Worm (Caenorhabditis elegans) whole organism, L4 larva: ENCODE measurements around the gene ceh-1.
A peak's percentile ranks its signal among the peaks of the same experiment; 100 is the strongest.

Experiments used
- F26F4.8 ChIP-seq: fragments of 200-800 bp; sonication (Bioruptor generic); conservative IDR thresholded peaks from 2 replicates; pipeline ENCODE4 v1.3.6; 2022; ENCODE audit warnings: missing genetic modification characterization, missing compliant biosample characterization
- F37D6.2 ChIP-seq: sonication (generic microtip); optimal IDR thresholded peaks from 2 replicates; lab custom pipeline; 2016; ENCODE audit warnings: mild to moderate bottlenecking, missing genetic modification characterization, missing compliant biosample characterization
- T26A8.4 ChIP-seq: fragments of 200-800 bp; sonication (Bioruptor generic); IDR thresholded peaks from 2 replicates; pipeline ENCODE4 v1.3.6; 2022; ENCODE audit warnings: missing genetic modification characterization, missing compliant biosample characterization
- Y5F2A.4 ChIP-seq: fragments of 200-800 bp; sonication (Bioruptor generic); optimal IDR thresholded peaks from 2 replicates; lab custom pipeline; 2018; ENCODE audit warnings: mild to moderate bottlenecking, missing genetic modification characterization, missing compliant biosample characterization
- ZK337.2 ChIP-seq: fragments of 200-800 bp; sonication (Bioruptor generic); IDR thresholded peaks from 2 replicates; pipeline ENCODE4 v1.3.6; 2022; ENCODE audit warnings: missing genetic modification reagents, missing genetic modification characterization, missing compliant biosample characterization
- ZK546.5 ChIP-seq, 2 experiments: sonication (generic microtip); optimal IDR thresholded peaks; 2 replicates each; lab custom pipeline; 2017; ENCODE audit warnings: missing biosample characterization in 2 of 2, missing genetic modification characterization in 2 of 2
- aha-1 ChIP-seq: fragments of 150-350 bp; peaks from one replicate; lab custom pipeline; 2014; ENCODE audit warnings: missing biosample characterization, missing genetic modification characterization
- arid-1 ChIP-seq: fragments of 200-800 bp; sonication (Bioruptor generic); conservative IDR thresholded peaks from 2 replicates; pipeline ENCODE4 v1.3.6; 2022; ENCODE audit warnings: missing genetic modification reagents, missing genetic modification characterization, missing compliant biosample characterization
- attf-4 ChIP-seq: sonication (generic microtip); optimal IDR thresholded peaks from 3 replicates; lab custom pipeline; 2017; ENCODE audit warnings: missing biosample characterization, missing genetic modification characterization
- ceh-28 ChIP-seq: fragments of 150-350 bp; optimal IDR thresholded peaks from 2 replicates; lab custom pipeline; 2014; ENCODE audit warnings: missing biosample characterization, missing genetic modification reagents, missing genetic modification characterization
- ceh-82 ChIP-seq: sonication (generic microtip); optimal IDR thresholded peaks from 2 replicates; lab custom pipeline; 2017; ENCODE audit warnings: missing biosample characterization, missing genetic modification characterization
- cey-2 ChIP-seq: sonication (generic microtip); optimal IDR thresholded peaks from 3 replicates; lab custom pipeline; 2017; ENCODE audit warnings: missing genetic modification characterization, mild to moderate bottlenecking, missing compliant biosample characterization, antibody characterized with exemption, borderline replicate concordance; ENCODE audit not compliant: insufficient read depth
- daf-19 ChIP-seq: fragments of 200-800 bp; sonication (Bioruptor generic); conservative IDR thresholded peaks from 2 replicates; pipeline ENCODE4 v1.3.6; 2022; ENCODE audit warnings: missing genetic modification characterization, missing compliant biosample characterization
- dmd-6 ChIP-seq: fragments of 200-800 bp; sonication (Bioruptor generic); IDR thresholded peaks from 2 replicates; pipeline ENCODE4 v1.3.6; 2022; ENCODE audit warnings: missing genetic modification reagents, missing genetic modification characterization, missing compliant biosample characterization
- dmd-9 ChIP-seq: fragments of 200-800 bp; sonication (Bioruptor generic); IDR thresholded peaks from 2 replicates; pipeline ENCODE4 v1.3.6; 2022; ENCODE audit warnings: missing genetic modification reagents, missing genetic modification characterization, missing compliant biosample characterization
- dpl-1 ChIP-seq: fragments of 150-350 bp; optimal IDR thresholded peaks from 2 replicates; lab custom pipeline; 2014; ENCODE audit warnings: missing biosample characterization, missing genetic modification reagents, missing genetic modification characterization
- dve-1 ChIP-seq: sonication (generic microtip); optimal IDR thresholded peaks from 2 replicates; lab custom pipeline; 2017; ENCODE audit warnings: antibody characterized with exemption, mild to moderate bottlenecking, missing genetic modification characterization, missing compliant biosample characterization; ENCODE audit not compliant: insufficient read depth
- egl-43 ChIP-seq: fragments of 200-800 bp; sonication (Bioruptor generic); IDR thresholded peaks from 2 replicates; pipeline ENCODE4 v1.3.6; 2022; ENCODE audit warnings: missing genetic modification reagents, missing genetic modification characterization, missing compliant biosample characterization
- fkh-10 ChIP-seq: fragments of 150-350 bp; optimal IDR thresholded peaks from 2 replicates; lab custom pipeline; 2014; ENCODE audit warnings: missing biosample characterization, missing genetic modification reagents, missing genetic modification characterization
- gei-8 ChIP-seq: fragments of 200-800 bp; sonication (Bioruptor generic); optimal IDR thresholded peaks from 2 replicates; lab custom pipeline; 2018; ENCODE audit warnings: mild to moderate bottlenecking, missing genetic modification characterization, missing compliant biosample characterization
- hlh-30 ChIP-seq: sonication (generic microtip); optimal IDR thresholded peaks from 2 replicates; lab custom pipeline; 2017; ENCODE audit warnings: antibody characterized with exemption, mild to moderate bottlenecking, missing genetic modification characterization, missing compliant biosample characterization; ENCODE audit not compliant: insufficient read depth
- lin-1 ChIP-seq: fragments of 200-800 bp; sonication (Bioruptor generic); IDR thresholded peaks from 2 replicates; pipeline ENCODE4 v1.3.6; 2022; ENCODE audit warnings: missing genetic modification reagents, missing genetic modification characterization, missing compliant biosample characterization
- lin-38 ChIP-seq: fragments of 200-800 bp; sonication (Bioruptor generic); IDR thresholded peaks from 2 replicates; pipeline ENCODE4 v1.3.6; 2022; ENCODE audit warnings: missing genetic modification reagents, missing genetic modification characterization, missing compliant biosample characterization
- lir-3 ChIP-seq: sonication (generic microtip); optimal IDR thresholded peaks from 2 replicates; lab custom pipeline; 2016; ENCODE audit warnings: mild to moderate bottlenecking, missing genetic modification characterization, missing compliant biosample characterization
- lsy-2 ChIP-seq, 2 experiments: fragments of 150-350 bp in 1 of 2; sonication (generic microtip) in 1 of 2; optimal IDR thresholded peaks; 2 replicates each; lab custom pipeline; 2014 to 2017; ENCODE audit warnings: missing biosample characterization in 2 of 2, missing genetic modification characterization in 2 of 2
- madf-5 ChIP-seq, 2 experiments: fragments of 200-800 bp; sonication (Bioruptor generic); IDR thresholded peaks; 2 replicates each; pipeline ENCODE4 v1.3.6; 2022; ENCODE audit warnings: missing compliant biosample characterization in 2 of 2, missing genetic modification characterization in 2 of 2
- madf-9 ChIP-seq: fragments of 200-800 bp; sonication (Bioruptor generic); conservative IDR thresholded peaks from 2 replicates; pipeline ENCODE4 v1.3.6; 2022; ENCODE audit warnings: missing genetic modification reagents, missing genetic modification characterization, missing compliant biosample characterization
- mdl-1 ChIP-seq, 2 experiments: fragments of 150-350 bp in 1 of 2; sonication (generic microtip) in 1 of 2; optimal IDR thresholded peaks; 2 replicates each; lab custom pipeline; 2014 to 2017; ENCODE audit warnings: missing biosample characterization in 2 of 2, missing genetic modification characterization in 2 of 2
- mes-2 ChIP-seq: sonication (generic microtip); optimal IDR thresholded peaks from 2 replicates; lab custom pipeline; 2016; ENCODE audit warnings: missing genotype, mild to moderate bottlenecking, missing genetic modification characterization, missing compliant biosample characterization; ENCODE audit not compliant: poor library complexity, severe bottlenecking
- mxl-2 ChIP-seq: fragments of 200-800 bp; sonication (Bioruptor generic); conservative IDR thresholded peaks from 2 replicates; pipeline ENCODE4 v1.3.6; 2022; ENCODE audit warnings: missing genetic modification reagents, missing genetic modification characterization, missing compliant biosample characterization
- nhr-237 ChIP-seq: sonication (generic microtip); optimal IDR thresholded peaks from 2 replicates; lab custom pipeline; 2017; ENCODE audit warnings: missing biosample characterization, missing genetic modification characterization
- nhr-25 ChIP-seq: sonication (generic microtip); optimal IDR thresholded peaks from 2 replicates; lab custom pipeline; 2017; ENCODE audit warnings: missing genetic modification characterization, mild to moderate bottlenecking, missing compliant biosample characterization, antibody characterized with exemption, moderate library complexity, borderline replicate concordance; ENCODE audit not compliant: insufficient read depth
- nhr-28 ChIP-seq: fragments of 150-350 bp; optimal IDR thresholded peaks from 2 replicates; lab custom pipeline; 2014; ENCODE audit warnings: missing biosample characterization, missing genetic modification characterization
- nhr-42 ChIP-seq: fragments of 200-800 bp; sonication (Bioruptor generic); IDR thresholded peaks from 2 replicates; pipeline ENCODE4 v1.3.6; 2022; ENCODE audit warnings: missing genetic modification characterization, missing compliant biosample characterization
- nhr-48 ChIP-seq: sonication (generic microtip); optimal IDR thresholded peaks from 2 replicates; lab custom pipeline; 2016; ENCODE audit warnings: mild to moderate bottlenecking, missing genetic modification characterization, missing compliant biosample characterization
- nhr-6 ChIP-seq: fragments of 150-350 bp; optimal IDR thresholded peaks from 2 replicates; lab custom pipeline; 2014; ENCODE audit warnings: missing biosample characterization, missing genetic modification characterization
- nhr-77 ChIP-seq: fragments of 150-350 bp; optimal IDR thresholded peaks from 2 replicates; lab custom pipeline; 2014; ENCODE audit warnings: missing biosample characterization, missing genetic modification characterization
- pha-4 ChIP-seq, 2 experiments: fragments of 150-350 bp in 1 of 2; fragments of 200-800 bp in 1 of 2; sonication (Bioruptor generic) in 1 of 2; IDR thresholded peaks in 1 of 2; optimal IDR thresholded peaks in 1 of 2; 2 replicates each; pipeline versions ENCODE4 v1.3.6 to Lab custom; 2014 to 2022; ENCODE audit warnings: missing genetic modification characterization in 2 of 2, missing genetic modification reagents in 2 of 2, missing biosample characterization in 1 of 2, missing compliant biosample characterization in 1 of 2
- php-3 ChIP-seq: fragments of 200-800 bp; sonication (Bioruptor generic); IDR thresholded peaks from 2 replicates; pipeline ENCODE4 v1.3.6; 2022; ENCODE audit warnings: missing genetic modification reagents, missing genetic modification characterization, missing compliant biosample characterization
- set-16 ChIP-seq: fragments of 200-800 bp; sonication (Bioruptor generic); IDR thresholded peaks from 2 replicates; pipeline ENCODE4 v1.3.6; 2022; ENCODE audit warnings: missing genetic modification reagents, missing genetic modification characterization, missing compliant biosample characterization
- skn-1 ChIP-seq: fragments of 150-350 bp; optimal IDR thresholded peaks from 2 replicates; lab custom pipeline; 2014; ENCODE audit warnings: missing biosample characterization, missing genetic modification characterization
- spr-3 ChIP-seq: fragments of 200-800 bp; sonication (Bioruptor generic); optimal IDR thresholded peaks from 2 replicates; lab custom pipeline; 2018; ENCODE audit warnings: mild to moderate bottlenecking, missing genetic modification characterization, missing compliant biosample characterization
- tra-1 ChIP-seq: fragments of 200-800 bp; sonication (Bioruptor generic); IDR thresholded peaks from 2 replicates; pipeline ENCODE4 v1.3.6; 2022; ENCODE audit warnings: missing genetic modification reagents, missing genetic modification characterization, missing compliant biosample characterization
- unc-62 ChIP-seq, 3 experiments: fragments of 150-350 bp in 1 of 3; sonication (generic microtip); optimal IDR thresholded peaks in 2 of 3; peaks in 1 of 3; 1 replicate in 1 of 3; 2 replicates in 2 of 3; lab custom pipeline; 2014 to 2017; ENCODE audit warnings: missing biosample characterization in 3 of 3, missing genetic modification characterization in 3 of 3, missing genetic modification reagents in 3 of 3, missing genotype in 1 of 3
- zip-2 ChIP-seq: fragments of 150-350 bp; optimal IDR thresholded peaks from 2 replicates; lab custom pipeline; 2014; ENCODE audit warnings: missing biosample characterization, missing genetic modification characterization

Gene ceh-1

ce11 chrX:4622024-4622423, 31.9 kb downstream of the ceh-1 start, which contains the start of gene C46C11.3:
Gene C46C11.3 (plus strand): TSS chrX:4622324.
- TF ChIP-seq dmd-9 (GFP tag; lab: Robert Waterston, UW): no peak
- no peak for TF ChIP-seq tra-1 (GFP tag; lab: Robert Waterston, UW)
- TF ChIP-seq madf-9: no peak
- no peak for TF ChIP-seq cey-2 (tag; lab: Kevin White, UChicago)
- no peak for TF ChIP-seq lin-1
- no peak for TF ChIP-seq zip-2
- TF ChIP-seq nhr-42: no peak
- TF ChIP-seq nhr-25 (tag; lab: Kevin White, UChicago): no peak
- no peak for TF ChIP-seq nhr-48 (tag; lab: Kevin White, UChicago)
- TF ChIP-seq lir-3: no peak
- TF ChIP-seq F26F4.8: no peak
- TF ChIP-seq fkh-10: no peak
- no peak for TF ChIP-seq F37D6.2 (tag; lab: Kevin White, UChicago)
- no peak for TF ChIP-seq hlh-30 (tag; lab: Kevin White, UChicago)
- TF ChIP-seq unc-62 (GFP tag; optimal IDR thresholded peaks at IDR 0.05 in 1 of 2; lab: Kevin White, UChicago): no peak
- TF ChIP-seq unc-62 (tag; optimal IDR thresholded peaks at IDR 0.05; lab: Kevin White, UChicago): no peak
- TF ChIP-seq dmd-6: no peak
- no peak for TF ChIP-seq ceh-82 (tag; lab: Kevin White, UChicago)
- no peak for TF ChIP-seq T26A8.4 (GFP tag; lab: Robert Waterston, UW)
- no peak for TF ChIP-seq spr-3 (GFP tag; lab: Kevin White, UChicago)
- TF ChIP-seq egl-43 (GFP tag; lab: Robert Waterston, UW): no peak

ce11 chrX:4620019-4620418, 33.9 kb downstream of the ceh-1 start:
- TF ChIP-seq pha-4 (GFP tag; IDR thresholded peaks at IDR 0.05; lab: Robert Waterston, UW) (no peak), pha-4 (tag; optimal IDR thresholded peaks at IDR 0.05; lab: Kevin White, UChicago) (no peak), set-16 (peak; percentile 38), fkh-10 (peak; percentile 46)

- no peak for TF ChIP-seq arid-1 (GFP tag; lab: Robert Waterston, UW)
- no peak for TF ChIP-seq T26A8.4 (GFP tag; lab: Robert Waterston, UW)
- TF ChIP-seq nhr-77 (tag; lab: Kevin White, UChicago): no peak
- no peak for TF ChIP-seq ceh-82 (tag; lab: Kevin White, UChicago)
- no peak for TF ChIP-seq daf-19 (GFP tag; lab: Robert Waterston, UW)
- no peak for TF ChIP-seq ceh-28
- TF ChIP-seq ZK337.2: no peak
- no peak for TF ChIP-seq gei-8 (GFP tag; lab: Kevin White, UChicago)
- no peak for TF ChIP-seq attf-4 (tag; lab: Kevin White, UChicago)
- no peak for TF ChIP-seq php-3 (GFP tag; lab: Robert Waterston, UW)
- peak; percentile 9 for TF ChIP-seq dve-1 (tag; lab: Kevin White, UChicago)
- peak; percentile 44 for TF ChIP-seq dpl-1 (GFP tag; lab: Kevin White, UChicago)
- peak; percentile 14 for TF ChIP-seq nhr-28 (tag; lab: Kevin White, UChicago)
- TF ChIP-seq nhr-48 (tag; lab: Kevin White, UChicago): no peak
- no peak for TF ChIP-seq mxl-2 (GFP tag; lab: Robert Waterston, UW)
- no peak for TF ChIP-seq Y5F2A.4 (GFP tag; lab: Kevin White, UChicago)
- no peak for TF ChIP-seq skn-1 (tag; lab: Kevin White, UChicago)
- TF ChIP-seq nhr-6 (tag; lab: Kevin White, UChicago): peak; percentile 66
- TF ChIP-seq nhr-25 (tag; lab: Kevin White, UChicago): no peak
- no peak for TF ChIP-seq pha-4 (GFP tag; IDR thresholded peaks at IDR 0.05; lab: Robert Waterston, UW)
- TF ChIP-seq pha-4 (tag; optimal IDR thresholded peaks at IDR 0.05; lab: Kevin White, UChicago): no peak
- TF ChIP-seq mes-2: peak; percentile 49
- TF ChIP-seq mdl-1 (tag; optimal IDR thresholded peaks at IDR 0.05; lab: Kevin White, UChicago): no peak
- TF ChIP-seq madf-5 (GFP tag; IDR thresholded peaks at IDR 0.05; lab: Robert Waterston, UW): no peak
- TF ChIP-seq cey-2 (tag; lab: Kevin White, UChicago): no peak
- TF ChIP-seq madf-9: no peak
- TF ChIP-seq aha-1: peak; percentile 60
- peak; percentile 7 for TF ChIP-seq hlh-30 (tag; lab: Kevin White, UChicago)
- TF ChIP-seq ZK546.5 (tag; optimal IDR thresholded peaks at IDR 0.05; lab: Kevin White, UChicago): no peak
- peak; percentile 50; the same call in 1 of the 2 replicates for TF ChIP-seq lin-38 (GFP tag; lab: Robert Waterston, UW)
- no peak for TF ChIP-seq F37D6.2 (tag; lab: Kevin White, UChicago)
- no peak for TF ChIP-seq nhr-237 (tag; lab: Kevin White, UChicago)
- TF ChIP-seq F26F4.8: no peak
- TF ChIP-seq lsy-2 (tag; optimal IDR thresholded peaks at IDR 0.05; lab: Kevin White, UChicago): peak in 1 of 2 experiments; percentile 52
Observed at ce11 chrX:4619582-4619981, 34.4 kb downstream of the ceh-1 start, which contains the start of gene pqn-65. Gene pqn-65 (minus strand): TSS chrX:4619635.
